Worm (Caenorhabditis elegans) whole organism, mixed stage, embryonic: ENCODE measurements around the gene C02B8.3.

Source experiments
- M03D4.4 ChIP-seq: sonication (generic microtip); optimal IDR thresholded peaks from 2 replicates; lab custom pipeline; 2017; ENCODE audit warnings: mild to moderate bottlenecking, missing genetic modification characterization, missing compliant biosample characterization
- bed-3 ChIP-seq: fragments of 200-800 bp; sonication (Bioruptor generic); optimal IDR thresholded peaks from 3 replicates; lab custom pipeline; 2018; ENCODE audit warnings: mild to moderate bottlenecking, missing genetic modification characterization, moderate library complexity, missing compliant biosample characterization
- blmp-1 ChIP-seq: fragments of 150-350 bp; optimal IDR thresholded peaks from 2 replicates; lab custom pipeline; 2014; ENCODE audit warnings: missing biosample characterization, missing genetic modification characterization
- ceh-39 ChIP-seq: fragments of 150-350 bp; optimal IDR thresholded peaks from 2 replicates; lab custom pipeline; 2014; ENCODE audit warnings: missing biosample characterization, missing genetic modification characterization
- ceh-83 ChIP-seq: fragments of 200-800 bp; sonication (Bioruptor generic); optimal IDR thresholded peaks from 2 replicates; lab custom pipeline; 2018; ENCODE audit warnings: mild to moderate bottlenecking, missing genetic modification characterization, missing compliant biosample characterization
- ces-1 ChIP-seq: fragments of 150-350 bp; optimal IDR thresholded peaks from 2 replicates; lab custom pipeline; 2014; ENCODE audit warnings: missing biosample characterization, missing genetic modification reagents, missing genetic modification characterization
- cnd-1 ChIP-seq: fragments of 200-800 bp; sonication (Bioruptor generic); optimal IDR thresholded peaks from 2 replicates; lab custom pipeline; 2018; ENCODE audit warnings: mild to moderate bottlenecking, missing genetic modification characterization, missing compliant biosample characterization
- drap-1 ChIP-seq: fragments of 200-800 bp; sonication (Bioruptor generic); optimal IDR thresholded peaks from 3 replicates; lab custom pipeline; 2018; ENCODE audit warnings: mild to moderate bottlenecking, missing genetic modification characterization, missing compliant biosample characterization
- elt-1 ChIP-seq: sonication (generic microtip); optimal IDR thresholded peaks from 2 replicates; lab custom pipeline; 2017; ENCODE audit warnings: missing genetic modification characterization, mild to moderate bottlenecking, missing compliant biosample characterization, antibody characterized with exemption, moderate library complexity, borderline replicate concordance; ENCODE audit not compliant: insufficient read depth
- elt-3 ChIP-seq: fragments of 150-350 bp; optimal IDR thresholded peaks from 2 replicates; lab custom pipeline; 2014; ENCODE audit warnings: missing biosample characterization, missing genetic modification characterization
- flh-1 ChIP-seq: fragments of 200-800 bp; sonication (Bioruptor generic); optimal IDR thresholded peaks from 2 replicates; lab custom pipeline; 2018; ENCODE audit warnings: mild to moderate bottlenecking, missing genetic modification characterization, moderate library complexity, missing compliant biosample characterization
- ham-2 ChIP-seq: fragments of 200-800 bp; sonication (Bioruptor generic); optimal IDR thresholded peaks from 2 replicates; lab custom pipeline; 2018; ENCODE audit warnings: mild to moderate bottlenecking, missing genetic modification characterization, missing compliant biosample characterization
- hlh-1 ChIP-seq: fragments of 150-350 bp; optimal IDR thresholded peaks from 2 replicates; lab custom pipeline; 2014; ENCODE audit warnings: missing biosample characterization, missing genetic modification reagents, missing genetic modification characterization
- lin-13 ChIP-seq: fragments of 150-350 bp; optimal IDR thresholded peaks from 2 replicates; lab custom pipeline; 2014; ENCODE audit warnings: missing biosample characterization, missing genetic modification characterization
- lin-32 ChIP-seq: fragments of 200-800 bp; sonication (Bioruptor generic); optimal IDR thresholded peaks from 2 replicates; lab custom pipeline; 2018; ENCODE audit warnings: mild to moderate bottlenecking, missing genetic modification characterization, missing compliant biosample characterization
- lsy-2 ChIP-seq: fragments of 150-350 bp; optimal IDR thresholded peaks from 2 replicates; lab custom pipeline; 2014; ENCODE audit warnings: missing biosample characterization, missing genetic modification characterization
- mab-5 ChIP-seq: fragments of 150-350 bp; optimal IDR thresholded peaks from 2 replicates; lab custom pipeline; 2014; ENCODE audit warnings: missing biosample characterization, missing genetic modification characterization
- mep-1 ChIP-seq: fragments of 150-350 bp; optimal IDR thresholded peaks from 2 replicates; lab custom pipeline; 2017; ENCODE audit warnings: missing biosample characterization, missing genetic modification reagents, missing genetic modification characterization, inconsistent platforms
- mls-2 ChIP-seq: sonication (generic microtip); optimal IDR thresholded peaks from 2 replicates; lab custom pipeline; 2016; ENCODE audit warnings: mild to moderate bottlenecking, missing genetic modification characterization, moderate library complexity, missing compliant biosample characterization
- nhr-12 ChIP-seq: fragments of 150-350 bp; optimal IDR thresholded peaks from 2 replicates; lab custom pipeline; 2014; ENCODE audit warnings: missing biosample characterization, missing genetic modification characterization
- nhr-2 ChIP-seq: fragments of 150-350 bp; optimal IDR thresholded peaks from 2 replicates; lab custom pipeline; 2014; ENCODE audit warnings: missing biosample characterization, missing genetic modification characterization
- nhr-237 ChIP-seq: fragments of 150-350 bp; optimal IDR thresholded peaks from 2 replicates; lab custom pipeline; 2014; ENCODE audit warnings: missing biosample characterization, missing genetic modification characterization
- nhr-28 ChIP-seq: fragments of 150-350 bp; optimal IDR thresholded peaks from 2 replicates; lab custom pipeline; 2014; ENCODE audit warnings: missing biosample characterization, missing genetic modification characterization
- nhr-76 ChIP-seq: sonication (generic microtip); optimal IDR thresholded peaks from 2 replicates; lab custom pipeline; 2017; ENCODE audit warnings: missing biosample characterization, missing genetic modification characterization
- pha-4 ChIP-seq: fragments of 150-350 bp; optimal IDR thresholded peaks from 2 replicates; lab custom pipeline; 2018; ENCODE audit warnings: missing biosample characterization, missing genetic modification reagents, missing genetic modification characterization
- snpc-4 ChIP-seq: fragments of 150-350 bp; optimal IDR thresholded peaks from 2 replicates; lab custom pipeline; 2014; ENCODE audit warnings: missing biosample characterization, missing genetic modification characterization
- sptf-1 ChIP-seq: sonication (generic microtip); optimal IDR thresholded peaks from 2 replicates; lab custom pipeline; 2017; ENCODE audit warnings: mild to moderate bottlenecking, missing genetic modification characterization, moderate library complexity, missing compliant biosample characterization
- tbx-8 ChIP-seq: fragments of 200-800 bp; sonication (Bioruptor generic); optimal IDR thresholded peaks from 2 replicates; lab custom pipeline; 2018; ENCODE audit warnings: mild to moderate bottlenecking, missing genetic modification characterization, moderate library complexity, missing compliant biosample characterization
- unc-120 ChIP-seq: sonication (generic microtip); optimal IDR thresholded peaks from 2 replicates; lab custom pipeline; 2017; ENCODE audit warnings: missing genetic modification characterization, missing compliant biosample characterization; ENCODE audit not compliant: poor library complexity, severe bottlenecking
- unc-62 ChIP-seq: fragments of 150-350 bp; optimal IDR thresholded peaks from 2 replicates; lab custom pipeline; 2014; ENCODE audit warnings: missing biosample characterization, missing genetic modification reagents, missing genetic modification characterization
- zip-8 ChIP-seq: fragments of 150-350 bp; optimal IDR thresholded peaks from 2 replicates; lab custom pipeline; 2014; ENCODE audit warnings: missing biosample characterization, missing genetic modification characterization
- ztf-11 ChIP-seq: fragments of 150-350 bp; optimal IDR thresholded peaks from 2 replicates; lab custom pipeline; 2014; ENCODE audit warnings: missing biosample characterization, missing genetic modification characterization

Gene C02B8.3

ce11 chrX:8129543-8129942, 9.7 kb upstream of the C02B8.3 start, which contains the start of gene frpr-1:
Gene frpr-1 (minus strand): TSS chrX:8129643.
- TF ChIP-seq nhr-28 (tag; lab: Kevin White, UChicago) (no peak), nhr-12 (tag; lab: Kevin White, UChicago) (no peak)

ce11 chrX:8136276-8136891, 2.9 kb upstream of the C02B8.3 start, which contains the start of gene C02B8.6:
Gene C02B8.6 (minus strand): TSS chrX:8136326.
- peak; percentile 20 for TF ChIP-seq unc-62 (GFP tag; lab: Kevin White, UChicago)
- TF ChIP-seq nhr-76 (tag; lab: Kevin White, UChicago), result no peak
- no peak for TF ChIP-seq flh-1 (GFP tag; lab: Kevin White, UChicago)
- peak; percentile 64 for TF ChIP-seq hlh-1
- no peak for TF ChIP-seq blmp-1 (tag; lab: Kevin White, UChicago)
- peak; percentile 19 for TF ChIP-seq nhr-237 (tag; lab: Kevin White, UChicago)
- TF ChIP-seq drap-1 (GFP tag; lab: Kevin White, UChicago), result no peak
- peak; percentile 1 for TF ChIP-seq ham-2 (GFP tag; lab: Kevin White, UChicago)
- no peak for TF ChIP-seq zip-8 (tag; lab: Kevin White, UChicago)
- TF ChIP-seq unc-120 (tag; lab: Kevin White, UChicago), result peak; percentile 10
- no peak for TF ChIP-seq tbx-8
- no peak for TF ChIP-seq ces-1 (GFP tag; lab: Kevin White, UChicago)
- TF ChIP-seq ceh-39 (tag; lab: Kevin White, UChicago), result peak; percentile 93
- no peak for TF ChIP-seq cnd-1 (tag; lab: Kevin White, UChicago)
- TF ChIP-seq snpc-4 (tag; lab: Kevin White, UChicago), result no peak
- peak; percentile 56 for TF ChIP-seq mep-1 (tag; lab: Kevin White, UChicago)
- TF ChIP-seq pha-4 (tag; lab: Kevin White, UChicago), result peak; percentile 80
- no peak for TF ChIP-seq M03D4.4 (tag; lab: Kevin White, UChicago)
- TF ChIP-seq ceh-83 (GFP tag; lab: Kevin White, UChicago), result no peak

- no peak for TF ChIP-seq lin-13 (tag; lab: Kevin White, UChicago)
- no peak for TF ChIP-seq bed-3 (GFP tag; lab: Kevin White, UChicago)
- TF ChIP-seq, all 35 proteins: peak for 0
Observed at ce11 chrX:8137779-8138178, 1.5 kb upstream of the C02B8.3 start, which contains the start of gene C02B8.7. Gene C02B8.7 (minus strand): TSS chrX:8137879.

- TF ChIP-seq unc-62 (GFP tag; lab: Kevin White, UChicago) (no peak), elt-1 (tag; lab: Kevin White, UChicago) (no peak), elt-3 (no peak), nhr-28 (tag; lab: Kevin White, UChicago) (no peak), snpc-4 (tag; lab: Kevin White, UChicago) (no peak), nhr-76 (tag; lab: Kevin White, UChicago) (no peak), pha-4 (tag; lab: Kevin White, UChicago) (no peak), zip-8 (tag; lab: Kevin White, UChicago) (no peak), mls-2 (no peak), cnd-1 (tag; lab: Kevin White, UChicago) (no peak), sptf-1 (tag; lab: Kevin White, UChicago) (no peak), blmp-1 (tag; lab: Kevin White, UChicago) (no peak), lin-13 (tag; lab: Kevin White, UChicago) (no peak), ztf-11 (no peak), ham-2 (GFP tag; lab: Kevin White, UChicago) (no peak), nhr-2 (tag; lab: Kevin White, UChicago) (no peak), mab-5 (tag; lab: Kevin White, UChicago) (no peak)
Observed at ce11 chrX:8147398-8147797, 8.2 kb downstream of the C02B8.3 start, which contains the start of gene C02B8.1. Gene C02B8.1 (plus strand): TSS chrX:8147698.

- TF ChIP-seq mep-1 (tag; lab: Kevin White, UChicago) (no peak), lin-32 (GFP tag; lab: Kevin White, UChicago) (no peak), unc-120 (tag; lab: Kevin White, UChicago) (no peak), lsy-2 (tag; lab: Kevin White, UChicago) (no peak)
Observed at ce11 chrX:8148993-8149392, 9.7 kb downstream of the C02B8.3 start.
